Worm (Caenorhabditis elegans): ENCODE results near the gene aagr-2.

- TF ChIP-seq athp-1 (tag; optimal IDR thresholded peaks at IDR 0.05) (no peak), bed-1 (GFP tag; IDR thresholded peaks at IDR 0.05) (no peak), B0019.2 (GFP tag; conservative IDR thresholded peaks at IDR 0.05) (no peak), lin-35 (GFP tag; optimal IDR thresholded peaks at IDR 0.05) (no peak), ztf-25 (GFP tag; IDR thresholded peaks at IDR 0.05) (no peak), hrde-1 (tag; optimal IDR thresholded peaks at IDR 0.05; ENCODE audit: borderline replicate concordance) (no peak)
Measured at ce11 chrII:4871834-4872233, 53.2 kb downstream of the aagr-2 start.

All from whole organism, young adult.